Worm (Caenorhabditis elegans) whole organism, young adult: Measurements from ENCODE around the gene Y59H11AM.4.
A peak's percentile ranks its signal among the peaks of the same experiment; 100 is the strongest.

ENCODE experiments used
- B0019.2 ChIP-seq: fragments of 200-800 bp; sonication (Bioruptor generic); conservative IDR thresholded peaks from 2 replicates; pipeline ENCODE4 v1.3.6; 2022; ENCODE audit warnings: missing genetic modification reagents, missing genetic modification characterization, missing compliant biosample characterization
- B0261.1 ChIP-seq: sonication (generic microtip); optimal IDR thresholded peaks from 2 replicates; lab custom pipeline; 2016; ENCODE audit warnings: mild to moderate bottlenecking, missing genetic modification characterization, moderate library complexity, missing compliant biosample characterization
- C06A6.2 ChIP-seq: fragments of 200-800 bp; sonication (Bioruptor generic); conservative IDR thresholded peaks from 2 replicates; pipeline ENCODE4 v1.3.6; 2022; ENCODE audit warnings: missing genetic modification characterization, missing compliant biosample characterization
- F23B12.7 ChIP-seq: sonication (generic microtip); optimal IDR thresholded peaks from 2 replicates; lab custom pipeline; 2017; ENCODE audit warnings: missing genetic modification characterization, mild to moderate bottlenecking, missing compliant biosample characterization, antibody characterized with exemption, moderate library complexity; ENCODE audit not compliant: insufficient read depth
- F33H1.4 ChIP-seq: fragments of 200-800 bp; sonication (Bioruptor generic); IDR thresholded peaks from 2 replicates; pipeline ENCODE4 v1.3.6; 2022; ENCODE audit warnings: missing genetic modification reagents, missing genetic modification characterization, missing compliant biosample characterization
- F39B2.1 ChIP-seq: fragments of 200-800 bp; sonication (Bioruptor generic); IDR thresholded peaks from 2 replicates; pipeline ENCODE4 v1.3.6; 2022; ENCODE audit warnings: missing genetic modification reagents, missing genetic modification characterization, missing compliant biosample characterization
- F55B11.4 ChIP-seq: sonication (generic microtip); optimal IDR thresholded peaks from 2 replicates; lab custom pipeline; 2016; ENCODE audit warnings: missing compliant biosample characterization, missing genetic modification characterization, borderline replicate concordance; ENCODE audit not compliant: insufficient read depth
- Y53F4B.3 ChIP-seq: fragments of 200-800 bp; sonication (Bioruptor generic); IDR thresholded peaks from 2 replicates; pipeline ENCODE4 v1.3.6; 2022; ENCODE audit warnings: missing genetic modification reagents, missing genetic modification characterization, missing compliant biosample characterization
- Y56A3A.18 ChIP-seq: fragments of 200-800 bp; sonication (Bioruptor generic); IDR thresholded peaks from 2 replicates; pipeline ENCODE4 v1.3.6; 2022; ENCODE audit warnings: missing genetic modification reagents, missing genetic modification characterization, missing compliant biosample characterization
- Y79H2A.3 ChIP-seq: fragments of 200-800 bp; sonication (Bioruptor generic); conservative IDR thresholded peaks from 2 replicates; pipeline ENCODE4 v1.3.6; 2022; ENCODE audit warnings: missing genetic modification reagents, missing genetic modification characterization, missing compliant biosample characterization
- Y95B8A.8 ChIP-seq: fragments of 200-800 bp; sonication (Bioruptor generic); IDR thresholded peaks from 2 replicates; pipeline ENCODE4 v1.3.6; 2022; ENCODE audit warnings: missing genetic modification reagents, missing genetic modification characterization, missing compliant biosample characterization
- ZK185.1 ChIP-seq: sonication (generic microtip); optimal IDR thresholded peaks from 2 replicates; lab custom pipeline; 2016; ENCODE audit warnings: mild to moderate bottlenecking, missing genetic modification characterization, missing compliant biosample characterization; ENCODE audit not compliant: poor library complexity, severe bottlenecking
- ama-1 ChIP-seq, 3 experiments: fragments of 150-350 bp in 1 of 3; sonication (generic microtip) in 2 of 3; optimal IDR thresholded peaks; 2 replicates each; lab custom pipeline; 2014 to 2018; ENCODE audit warnings: missing biosample characterization in 2 of 3, missing genetic modification characterization in 2 of 3, missing genetic modification reagents in 2 of 3
- aptf-2 ChIP-seq: fragments of 200-800 bp; sonication (Bioruptor generic); conservative IDR thresholded peaks from 2 replicates; pipeline ENCODE4 v1.3.6; 2022; ENCODE audit warnings: missing genetic modification reagents, missing genetic modification characterization, missing compliant biosample characterization
- aptf-3 ChIP-seq: fragments of 200-800 bp; sonication (Bioruptor generic); IDR thresholded peaks from 2 replicates; pipeline ENCODE4 v1.3.6; 2022; ENCODE audit warnings: missing genetic modification characterization, missing compliant biosample characterization
- atf-7 ChIP-seq: sonication (generic microtip); optimal IDR thresholded peaks from 2 replicates; lab custom pipeline; 2017; ENCODE audit warnings: mild to moderate bottlenecking, missing genetic modification characterization, missing compliant biosample characterization
- attf-5 ChIP-seq: fragments of 200-800 bp; sonication (Bioruptor generic); optimal IDR thresholded peaks from 2 replicates; lab custom pipeline; 2018; ENCODE audit warnings: mild to moderate bottlenecking, missing genetic modification characterization, missing compliant biosample characterization
- attf-6 ChIP-seq: fragments of 200-800 bp; sonication (Bioruptor generic); IDR thresholded peaks from 2 replicates; pipeline ENCODE4 v1.3.6; 2022; ENCODE audit warnings: missing genetic modification reagents, missing genetic modification characterization, missing compliant biosample characterization
- ccch-3 ChIP-seq: fragments of 200-800 bp; sonication (Bioruptor generic); optimal IDR thresholded peaks from 2 replicates; lab custom pipeline; 2018; ENCODE audit warnings: mild to moderate bottlenecking, missing genetic modification characterization, missing compliant biosample characterization
- cebp-1 ChIP-seq, 2 experiments: fragments of 200-800 bp in 1 of 2; sonication (Bioruptor generic) in 1 of 2; sonication (generic microtip) in 1 of 2; IDR thresholded peaks in 1 of 2; optimal IDR thresholded peaks in 1 of 2; 2 replicates each; pipeline versions ENCODE4 v1.3.6 to Lab custom; 2017 to 2022; ENCODE audit warnings: missing compliant biosample characterization in 2 of 2, missing genetic modification characterization in 2 of 2, mild to moderate bottlenecking in 1 of 2, missing genetic modification reagents in 1 of 2, moderate library complexity in 1 of 2
- die-1 ChIP-seq: sonication (generic microtip); optimal IDR thresholded peaks from 2 replicates; lab custom pipeline; 2016; ENCODE audit warnings: missing genotype, mild to moderate bottlenecking, missing genetic modification characterization, missing compliant biosample characterization
- dpff-1 ChIP-seq: sonication (generic microtip); optimal IDR thresholded peaks from 2 replicates; lab custom pipeline; 2017; ENCODE audit warnings: mild to moderate bottlenecking, missing genetic modification characterization, missing compliant biosample characterization
- egl-44 ChIP-seq: fragments of 200-800 bp; sonication (Bioruptor generic); IDR thresholded peaks from 2 replicates; pipeline ENCODE4 v1.3.6; 2022; ENCODE audit warnings: missing genetic modification reagents, missing genetic modification characterization, missing compliant biosample characterization
- egrh-3 ChIP-seq: fragments of 200-800 bp; sonication (Bioruptor generic); IDR thresholded peaks from 2 replicates; pipeline ENCODE4 v1.3.6; 2022; ENCODE audit warnings: missing genetic modification reagents, missing genetic modification characterization, missing compliant biosample characterization
- ekl-4 ChIP-seq: fragments of 200-800 bp; sonication (Bioruptor generic); IDR thresholded peaks from 2 replicates; pipeline ENCODE4 v1.3.6; 2022; ENCODE audit warnings: missing genetic modification reagents, missing genetic modification characterization, missing compliant biosample characterization
- hrde-1 ChIP-seq: sonication (generic microtip); optimal IDR thresholded peaks from 2 replicates; lab custom pipeline; 2016; ENCODE audit warnings: missing genetic modification characterization, mild to moderate bottlenecking, missing compliant biosample characterization, moderate library complexity, missing genotype, missing genetic modification reagents, borderline replicate concordance
- lag-1 ChIP-seq: fragments of 200-800 bp; sonication (Bioruptor generic); IDR thresholded peaks from 2 replicates; pipeline ENCODE4 v1.3.6; 2022; ENCODE audit warnings: missing genetic modification reagents, missing genetic modification characterization, missing compliant biosample characterization
- let-526 ChIP-seq: fragments of 200-800 bp; sonication (Bioruptor generic); IDR thresholded peaks from 2 replicates; pipeline ENCODE4 v1.3.6; 2022; ENCODE audit warnings: missing genetic modification reagents, missing genetic modification characterization, missing compliant biosample characterization
- lin-26 ChIP-seq: fragments of 200-800 bp; sonication (Bioruptor generic); IDR thresholded peaks from 2 replicates; pipeline ENCODE4 v1.3.6; 2022; ENCODE audit warnings: missing genetic modification reagents, missing genetic modification characterization, missing compliant biosample characterization
- lin-54 ChIP-seq: fragments of 200-800 bp; sonication (Bioruptor generic); optimal IDR thresholded peaks from 2 replicates; lab custom pipeline; 2018; ENCODE audit warnings: mild to moderate bottlenecking, missing genetic modification characterization, missing compliant biosample characterization
- lir-1 ChIP-seq: fragments of 200-800 bp; sonication (Bioruptor generic); conservative IDR thresholded peaks from 2 replicates; pipeline ENCODE4 v1.3.6; 2022; ENCODE audit warnings: missing genetic modification reagents, missing genetic modification characterization, missing compliant biosample characterization
- madf-8 ChIP-seq: fragments of 200-800 bp; sonication (Bioruptor generic); conservative IDR thresholded peaks from 2 replicates; pipeline ENCODE4 v1.3.6; 2022; ENCODE audit warnings: missing genetic modification reagents, missing genetic modification characterization, missing compliant biosample characterization
- nhr-120 ChIP-seq: fragments of 200-800 bp; sonication (Bioruptor generic); IDR thresholded peaks from 2 replicates; pipeline ENCODE4 v1.3.6; 2022; ENCODE audit warnings: missing genetic modification characterization, missing compliant biosample characterization
- pha-4 ChIP-seq: fragments of 150-350 bp; sonication (generic microtip); optimal IDR thresholded peaks from 2 replicates; lab custom pipeline; 2014; ENCODE audit warnings: missing biosample characterization, missing genetic modification reagents, missing genetic modification characterization
- rcor-1 ChIP-seq: fragments of 200-800 bp; sonication (Bioruptor generic); IDR thresholded peaks from 2 replicates; pipeline ENCODE4 v1.3.6; 2022; ENCODE audit warnings: missing genetic modification reagents, missing genetic modification characterization, missing compliant biosample characterization
- rpc-1 ChIP-seq, 2 experiments: fragments of 150-350 bp in 1 of 2; sonication (generic microtip) in 1 of 2; optimal IDR thresholded peaks; 2 replicates each; lab custom pipeline; 2014 to 2018; ENCODE audit warnings: missing biosample characterization in 1 of 2, missing genetic modification characterization in 1 of 2, missing genetic modification reagents in 1 of 2, missing genotype in 1 of 2
- sdz-38 ChIP-seq: sonication (generic microtip); optimal IDR thresholded peaks from 2 replicates; lab custom pipeline; 2016; ENCODE audit warnings: missing genotype, missing genetic modification characterization, missing compliant biosample characterization
- sea-2 ChIP-seq: fragments of 200-800 bp; sonication (Bioruptor generic); IDR thresholded peaks from 2 replicates; pipeline ENCODE4 v1.3.6; 2022; ENCODE audit warnings: missing genetic modification characterization, missing compliant biosample characterization
- snpc-3.4 ChIP-seq: sonication (generic microtip); optimal IDR thresholded peaks from 2 replicates; lab custom pipeline; 2017; ENCODE audit warnings: missing genetic modification characterization, mild to moderate bottlenecking, missing compliant biosample characterization, antibody characterized with exemption, moderate library complexity, missing genotype, missing genetic modification reagents
- snpc-4 ChIP-seq, 5 experiments: fragments of 150-350 bp in 1 of 5; sonication (generic microtip) in 4 of 5; optimal IDR thresholded peaks; 2 replicates each; lab custom pipeline; 2014 to 2018; ENCODE audit warnings: missing genetic modification characterization in 5 of 5, missing biosample characterization in 3 of 5, antibody characterized with exemption in 2 of 5, mild to moderate bottlenecking in 2 of 5, missing compliant biosample characterization in 2 of 5, missing genotype in 2 of 5, moderate library complexity in 2 of 5, missing genetic modification reagents in 1 of 5
- tbp1 ChIP-seq: fragments of 200-800 bp; sonication (Bioruptor generic); optimal IDR thresholded peaks from 2 replicates; lab custom pipeline; 2018; ENCODE audit warnings: mild to moderate bottlenecking, missing genetic modification characterization, missing compliant biosample characterization
- tlf-1 ChIP-seq: fragments of 200-800 bp; sonication (Bioruptor generic); optimal IDR thresholded peaks from 2 replicates; lab custom pipeline; 2018; ENCODE audit warnings: mild to moderate bottlenecking, missing genetic modification characterization, missing compliant biosample characterization
- xnd-1 ChIP-seq: sonication (generic microtip); optimal IDR thresholded peaks from 2 replicates; lab custom pipeline; 2016; ENCODE audit warnings: missing genotype, missing genetic modification reagents, missing genetic modification characterization, missing compliant biosample characterization
- ztf-28 ChIP-seq: fragments of 200-800 bp; sonication (Bioruptor generic); IDR thresholded peaks from 2 replicates; pipeline ENCODE4 v1.3.6; 2022; ENCODE audit warnings: missing genetic modification reagents, missing genetic modification characterization, missing compliant biosample characterization

Gene Y59H11AM.4

DNA sequence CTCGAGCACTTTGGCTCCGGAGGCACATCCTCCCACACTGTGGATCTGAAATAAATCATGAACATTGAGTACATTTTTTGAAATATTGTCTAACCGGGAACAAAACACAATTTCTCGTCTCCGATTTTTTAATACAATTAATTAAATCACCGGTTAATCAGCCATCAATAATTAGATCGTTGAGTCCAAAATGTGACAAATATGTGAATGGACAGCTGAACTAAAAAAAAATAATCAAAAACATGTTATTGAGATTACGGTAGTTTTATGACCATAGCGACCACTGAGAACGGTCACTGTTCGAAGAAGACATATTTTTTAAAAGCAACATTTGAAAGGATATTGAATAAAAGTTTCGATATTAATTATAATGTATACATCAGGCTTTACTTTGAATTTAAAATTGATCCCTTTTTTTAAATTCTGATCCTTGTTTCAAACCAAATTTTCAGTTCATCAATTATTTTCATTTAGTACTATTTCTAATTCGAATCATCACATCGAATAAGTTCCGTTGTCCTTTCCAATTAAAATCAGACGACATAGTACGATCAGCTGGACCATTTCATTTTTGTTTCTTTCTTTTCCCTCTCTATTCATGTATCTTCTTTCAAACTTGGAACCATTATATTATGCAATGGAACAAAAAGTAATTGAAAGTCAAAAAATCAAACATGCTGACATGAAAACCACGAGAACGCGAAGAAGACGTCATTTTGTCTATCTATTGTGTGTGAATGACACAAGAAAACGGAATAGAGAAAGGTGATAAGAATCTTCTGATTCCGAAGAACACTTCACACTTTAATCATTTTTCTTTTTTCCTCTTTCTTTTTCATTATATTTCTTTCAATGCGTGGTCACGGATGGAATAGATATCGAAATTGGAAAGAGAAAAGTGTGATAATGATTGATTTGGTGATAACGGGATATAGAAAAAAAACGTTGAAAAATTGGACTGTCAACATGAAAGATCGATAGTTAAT, 39.8 kb downstream of the Y59H11AM.4 start (continued):
- TF ChIP-seq lin-54 (GFP tag; lab: Kevin White, UChicago) (peak; percentile 5), F55B11.4 (tag; lab: Kevin White, UChicago) (no peak), die-1 (no peak), aptf-3 (GFP tag; lab: Robert Waterston, UW) (no peak), nhr-120 (GFP tag; lab: Robert Waterston, UW) (no peak), Y95B8A.8 (GFP tag; lab: Robert Waterston, UW) (0 out of 2 replicates have a peak, but pooled peaks have one; percentile 20), rpc-1 (optimal IDR thresholded peaks at IDR 0.05; lab: Kevin White, UChicago) (no peak), rpc-1 (tag; optimal IDR thresholded peaks at IDR 0.05; lab: Kevin White, UChicago) (no peak), hrde-1 (no peak), let-526 (GFP tag; lab: Robert Waterston, UW) (no peak), madf-8 (GFP tag; lab: Robert Waterston, UW) (no peak), B0261.1 (tag; lab: Kevin White, UChicago) (no peak), lag-1 (GFP tag; lab: Robert Waterston, UW) (no peak), ztf-28 (GFP tag; lab: Robert Waterston, UW) (no peak), F33H1.4 (GFP tag; lab: Robert Waterston, UW) (no peak), attf-5 (GFP tag; lab: Kevin White, UChicago) (peak; percentile 20), Y56A3A.18 (GFP tag; lab: Robert Waterston, UW) (no peak), dpff-1 (no peak), tlf-1 (peak; percentile 69), Y79H2A.3 (no peak), cebp-1 (GFP tag; IDR thresholded peaks at IDR 0.05; lab: Robert Waterston, UW) (no peak), cebp-1 (tag; optimal IDR thresholded peaks at IDR 0.05; lab: Kevin White, UChicago) (peak; percentile 62), ZK185.1 (tag; lab: Kevin White, UChicago) (no peak), lin-26 (GFP tag; lab: Robert Waterston, UW) (no peak), ccch-3 (GFP tag; lab: Kevin White, UChicago) (no peak), sea-2 (no peak), C06A6.2 (peak; percentile 27; the same call in 1 of the 2 replicates), atf-7 (tag; lab: Kevin White, UChicago) (peak; percentile 96), xnd-1 (tag; lab: Kevin White, UChicago) (no peak), Y53F4B.3 (GFP tag; lab: Robert Waterston, UW) (no peak), lir-1 (GFP tag; lab: Robert Waterston, UW) (0 out of 2 replicates have a peak, but pooled peaks have one; percentile 6), attf-6 (GFP tag; lab: Robert Waterston, UW) (no peak), snpc-4 (GFP tag; optimal IDR thresholded peaks at IDR 0.05; lab: Kevin White, UChicago) (no peak), snpc-4 (tag; optimal IDR thresholded peaks at IDR 0.05; lab: Kevin White, UChicago) (no peak), snpc-3.4 (tag; lab: Kevin White, UChicago) (no peak), B0019.2 (GFP tag; lab: Robert Waterston, UW) (no peak), ekl-4 (GFP tag; lab: Robert Waterston, UW) (no peak), egl-44 (GFP tag; lab: Robert Waterston, UW) (peak; percentile 73; the same call in 1 of the 2 replicates), F39B2.1 (GFP tag; lab: Robert Waterston, UW) (no peak), pha-4 (tag; lab: Kevin White, UChicago) (no peak), egrh-3 (no peak), ama-1 (optimal IDR thresholded peaks at IDR 0.05; lab: Kevin White, UChicago) (no peak), ama-1 (GFP tag; optimal IDR thresholded peaks at IDR 0.05; lab: Kevin White, UChicago) (no peak), F23B12.7 (tag; lab: Kevin White, UChicago) (no peak), tbp1 (GFP tag; lab: Kevin White, UChicago) (peak; percentile 40), aptf-2 (GFP tag; lab: Robert Waterston, UW) (no peak), rcor-1 (no peak), sdz-38 (no peak)
